Worm (Caenorhabditis elegans): ENCODE results near the gene cal-1.

DNA sequence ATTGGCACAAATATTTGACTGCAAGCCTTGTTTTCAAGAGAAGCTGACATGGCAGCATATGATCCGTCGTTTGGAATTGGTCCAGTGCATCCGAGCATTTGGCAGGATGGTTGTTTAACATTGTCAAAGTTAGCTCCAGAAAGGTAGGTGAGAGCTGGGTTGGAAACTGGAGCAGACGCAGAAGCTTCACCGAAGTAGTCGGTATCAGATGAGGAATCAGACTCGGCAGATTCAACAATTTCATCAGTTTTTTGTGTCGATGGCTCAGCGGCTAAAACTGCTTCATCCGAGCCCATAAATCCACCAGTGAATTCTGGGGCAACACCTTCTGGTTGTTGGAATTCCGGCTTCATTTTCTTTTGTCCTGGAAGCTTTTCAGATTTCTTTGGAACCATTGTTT lies 32.6 kb upstream of the cal-1 start:
- TF ChIP-seq rec-8 (tag; optimal IDR thresholded peaks at IDR 0.05) (no peak), dpl-1 (GFP tag; optimal IDR thresholded peaks at IDR 0.05) (no peak), unc-62 (GFP tag; optimal IDR thresholded peaks at IDR 0.05) (no peak), ztf-25 (GFP tag; IDR thresholded peaks at IDR 0.05) (no peak), ZK185.1 (tag; optimal IDR thresholded peaks at IDR 0.05; ENCODE audit: poor library complexity, severe bottlenecking) (no peak), K11D2.4 (GFP tag; IDR thresholded peaks at IDR 0.05) (no peak), hlh-26 (GFP tag; conservative IDR thresholded peaks at IDR 0.05) (no peak), attf-6 (GFP tag; IDR thresholded peaks at IDR 0.05) (no peak), Y67H2A.10 (GFP tag; conservative IDR thresholded peaks at IDR 0.05) (no peak), ztf-22 (GFP tag; optimal IDR thresholded peaks at IDR 0.05) (no peak), egl-18 (GFP tag; IDR thresholded peaks at IDR 0.05) (no peak), mcd-1 (GFP tag; IDR thresholded peaks at IDR 0.05) (0 out of 2 replicates have a peak, but pooled peaks have one; percentile 15)
